Worm (Caenorhabditis elegans): ENCODE measurements around the gene srz-103.

ce11 chrV:16671190-16671589 lies 7.9 kb downstream of the srz-103 start, which contains the start of gene str-61:
- TF ChIP-seq unc-62 (GFP tag; optimal IDR thresholded peaks at IDR 0.05) (no peak), pha-4 (tag; optimal IDR thresholded peaks at IDR 0.05) (no peak), snpc-4 (tag; optimal IDR thresholded peaks at IDR 0.05) (no peak), elt-1 (tag; optimal IDR thresholded peaks at IDR 0.05; ENCODE audit: borderline replicate concordance, insufficient read depth) (no peak), unc-39 (tag; optimal IDR thresholded peaks at IDR 0.05) (no peak), sptf-1 (tag; optimal IDR thresholded peaks at IDR 0.05) (no peak), lsy-2 (tag; optimal IDR thresholded peaks at IDR 0.05) (no peak), elt-3 (tag; optimal IDR thresholded peaks at IDR 0.05) (no peak), mep-1 (tag; optimal IDR thresholded peaks at IDR 0.05) (no peak), nhr-28 (tag; optimal IDR thresholded peaks at IDR 0.05) (no peak), drap-1 (GFP tag; optimal IDR thresholded peaks at IDR 0.05) (no peak), lin-32 (GFP tag; optimal IDR thresholded peaks at IDR 0.05) (no peak), nhr-237 (tag; optimal IDR thresholded peaks at IDR 0.05) (no peak), ceh-39 (tag; optimal IDR thresholded peaks at IDR 0.05) (no peak)

Measured in whole organism, mixed stage, embryonic.